Worm (Caenorhabditis elegans): ENCODE results near the gene mbr-1.

ce11 chrX:10694248-10694647, 27.6 kb downstream of the mbr-1 start:
- no peak for TF ChIP-seq scrt-1 (GFP tag; IDR thresholded peaks at IDR 0.05)
- TF ChIP-seq ama-1 (optimal IDR thresholded peaks at IDR 0.05) = no peak
- TF ChIP-seq F13C5.2 (tag; optimal IDR thresholded peaks at IDR 0.05) = no peak
- no peak for TF ChIP-seq hmg-4 (GFP tag; optimal IDR thresholded peaks at IDR 0.05)
- no peak for TF ChIP-seq sea-1 (GFP tag; conservative IDR thresholded peaks at IDR 0.05)
- TF ChIP-seq B0310.2 (tag; optimal IDR thresholded peaks at IDR 0.05) = no peak
- TF ChIP-seq aly-1 (tag; optimal IDR thresholded peaks at IDR 0.05) = no peak
- no peak for TF ChIP-seq ets-7 (tag; optimal IDR thresholded peaks at IDR 0.05)
